Worm (Caenorhabditis elegans) whole organism, early embryonic: ENCODE results near the gene pot-1.

Source experiments
- B0310.2 ChIP-seq: sonication (generic microtip); optimal IDR thresholded peaks from 2 replicates; lab custom pipeline; 2016; ENCODE audit warnings: mild to moderate bottlenecking, missing genetic modification characterization, missing compliant biosample characterization
- F13C5.2 ChIP-seq: sonication (generic microtip); optimal IDR thresholded peaks from 2 replicates; lab custom pipeline; 2017; ENCODE audit warnings: mild to moderate bottlenecking, missing genetic modification characterization, inconsistent platforms, missing compliant biosample characterization
- aly-1 ChIP-seq: sonication (generic microtip); optimal IDR thresholded peaks from 2 replicates; lab custom pipeline; 2016; ENCODE audit warnings: missing genetic modification characterization, missing compliant biosample characterization
- ama-1 ChIP-seq: fragments of 150-350 bp; optimal IDR thresholded peaks from 2 replicates; lab custom pipeline; 2014
- ceh-13 ChIP-seq: fragments of 200-800 bp; sonication (Bioruptor generic); optimal IDR thresholded peaks from 2 replicates; lab custom pipeline; 2018; ENCODE audit warnings: mild to moderate bottlenecking, missing genetic modification characterization, missing compliant biosample characterization
- ceh-36 ChIP-seq: sonication (generic microtip); optimal IDR thresholded peaks from 2 replicates; lab custom pipeline; 2016; ENCODE audit warnings: missing genetic modification characterization, inconsistent platforms, missing compliant biosample characterization
- ets-7 ChIP-seq: sonication (generic microtip); optimal IDR thresholded peaks from 2 replicates; lab custom pipeline; 2016; ENCODE audit warnings: missing genotype, missing genetic modification characterization, missing compliant biosample characterization
- flt-1 ChIP-seq: fragments of 200-800 bp; sonication (Bioruptor generic); IDR thresholded peaks from 2 replicates; pipeline ENCODE4 v1.3.6; 2022; ENCODE audit warnings: missing genetic modification characterization, missing compliant biosample characterization
- hmbx-1 ChIP-seq: sonication (generic microtip); optimal IDR thresholded peaks from 2 replicates; lab custom pipeline; 2016; ENCODE audit warnings: mild to moderate bottlenecking, missing genetic modification characterization, missing compliant biosample characterization
- hmg-4 ChIP-seq: fragments of 200-800 bp; sonication (Bioruptor generic); optimal IDR thresholded peaks from 2 replicates; lab custom pipeline; 2018; ENCODE audit warnings: mild to moderate bottlenecking, missing genetic modification characterization, missing compliant biosample characterization
- hnd-1 ChIP-seq: sonication (generic microtip); optimal IDR thresholded peaks from 2 replicates; lab custom pipeline; 2016; ENCODE audit warnings: missing genetic modification characterization, missing compliant biosample characterization
- pes-1 ChIP-seq: fragments of 200-800 bp; sonication (Bioruptor generic); IDR thresholded peaks from 2 replicates; pipeline ENCODE4 v1.3.6; 2022; ENCODE audit warnings: missing genetic modification reagents, missing genetic modification characterization, missing compliant biosample characterization
- scrt-1 ChIP-seq: fragments of 200-800 bp; sonication (Bioruptor generic); IDR thresholded peaks from 2 replicates; pipeline ENCODE4 v1.3.6; 2022; ENCODE audit warnings: missing genetic modification characterization, missing compliant biosample characterization
- sea-1 ChIP-seq: fragments of 200-800 bp; sonication (Bioruptor generic); conservative IDR thresholded peaks from 2 replicates; pipeline ENCODE4 v1.3.6; 2022; ENCODE audit warnings: missing genetic modification characterization, missing compliant biosample characterization
- tbx-11 ChIP-seq: fragments of 200-800 bp; sonication (Bioruptor generic); IDR thresholded peaks from 2 replicates; pipeline ENCODE4 v1.3.6; 2022; ENCODE audit warnings: missing genetic modification characterization, missing compliant biosample characterization
- tbx-37 ChIP-seq: fragments of 200-800 bp; sonication (Bioruptor generic); conservative IDR thresholded peaks from 2 replicates; pipeline ENCODE4 v1.3.6; 2022; ENCODE audit warnings: missing genetic modification reagents, missing genetic modification characterization, missing compliant biosample characterization
- tra-4 ChIP-seq: sonication (generic microtip); optimal IDR thresholded peaks from 2 replicates; lab custom pipeline; 2017; ENCODE audit warnings: missing genetic modification characterization, missing compliant biosample characterization

Gene pot-1

ce11 chrIII:7133559-7133958, at the start of gene pot-1, which contains the start of gene ggtb-1:
Gene pot-1 (minus strand): TSS chrIII:7133678.
Gene ggtb-1 (plus strand): TSS chrIII:7133766.
- no peak for TF ChIP-seq sea-1 (GFP tag; lab: Robert Waterston, UW)
- no peak for TF ChIP-seq hmg-4
- TF ChIP-seq ceh-36 (tag; lab: Kevin White, UChicago): no peak

- TF ChIP-seq F13C5.2 (tag; lab: Kevin White, UChicago) (peak; percentile 38), tbx-11 (no peak), scrt-1 (GFP tag; lab: Robert Waterston, UW) (no peak)
Measured at ce11 chrIII:7181822-7182221, 48.3 kb upstream of the pot-1 start, which contains the start of gene epg-4. Gene epg-4 (plus strand): TSS chrIII:7182167.

- no peak for TF ChIP-seq tra-4 (tag; lab: Kevin White, UChicago)
- no peak for TF ChIP-seq sea-1 (GFP tag; lab: Robert Waterston, UW)
- TF ChIP-seq flt-1 (GFP tag; lab: Robert Waterston, UW): no peak
- no peak for TF ChIP-seq F13C5.2 (tag; lab: Kevin White, UChicago)
- TF ChIP-seq ceh-13 (GFP tag; lab: Kevin White, UChicago): no peak
Measured at ce11 chrIII:7180613-7181012, 47.1 kb upstream of the pot-1 start, which contains the start of gene ndab-2. Gene ndab-2 (plus strand): TSS chrIII:7180752.

ce11 chrIII:7179538-7180301, 46.2 kb upstream of the pot-1 start, which contains the start of the genes rps-14 and rpl-36:
Gene rps-14 (minus strand): TSS chrIII:7179588.
Gene rpl-36 (plus strand): TSS chrIII:7180251.
- TF ChIP-seq F13C5.2 (tag; lab: Kevin White, UChicago) (peak; percentile 71), tra-4 (tag; lab: Kevin White, UChicago) (no peak)

- TF ChIP-seq tbx-37: no peak
- TF ChIP-seq sea-1 (GFP tag; lab: Robert Waterston, UW): no peak
- no peak for TF ChIP-seq ama-1 (lab: Kevin White, UChicago)
- TF ChIP-seq scrt-1 (GFP tag; lab: Robert Waterston, UW): no peak
- TF ChIP-seq aly-1 (tag; lab: Kevin White, UChicago): no peak
- no peak for TF ChIP-seq ets-7
- TF ChIP-seq pes-1 (GFP tag; lab: Robert Waterston, UW): no peak
- no peak for TF ChIP-seq F13C5.2 (tag; lab: Kevin White, UChicago)
- no peak for TF ChIP-seq hmg-4
- no peak for TF ChIP-seq tbx-11
- TF ChIP-seq flt-1 (GFP tag; lab: Robert Waterston, UW): no peak
- TF ChIP-seq tra-4 (tag; lab: Kevin White, UChicago): no peak
- no peak for TF ChIP-seq ceh-13 (GFP tag; lab: Kevin White, UChicago)
- TF ChIP-seq ceh-36 (tag; lab: Kevin White, UChicago): no peak
- no peak for TF ChIP-seq B0310.2
- TF ChIP-seq hmbx-1 (tag; lab: Kevin White, UChicago): no peak
Measured at ce11 chrIII:7178497-7178896, 45.0 kb upstream of the pot-1 start.

- TF ChIP-seq tbx-11: no peak
- TF ChIP-seq ceh-13 (GFP tag; lab: Kevin White, UChicago): no peak
Measured at ce11 chrIII:7170090-7170489, 36.6 kb upstream of the pot-1 start.

ce11 chrIII:7167568-7167937, 34.1 kb upstream of the pot-1 start, which contains the start of gene acs-4:
Gene acs-4 (plus strand): TSS chrIII:7167838.
- TF ChIP-seq hmg-4 (no peak), pes-1 (GFP tag; lab: Robert Waterston, UW) (no peak), ceh-13 (GFP tag; lab: Kevin White, UChicago) (no peak), F13C5.2 (tag; lab: Kevin White, UChicago) (no peak), tra-4 (tag; lab: Kevin White, UChicago) (no peak), ama-1 (lab: Kevin White, UChicago) (no peak), flt-1 (GFP tag; lab: Robert Waterston, UW) (no peak), sea-1 (GFP tag; lab: Robert Waterston, UW) (no peak), hmbx-1 (tag; lab: Kevin White, UChicago) (no peak), tbx-11 (no peak), scrt-1 (GFP tag; lab: Robert Waterston, UW) (no peak), aly-1 (tag; lab: Kevin White, UChicago) (no peak), ceh-36 (tag; lab: Kevin White, UChicago) (no peak), ets-7 (no peak), tbx-37 (no peak), hnd-1 (tag; lab: Kevin White, UChicago) (no peak)

ce11 chrIII:7166664-7167567, 33.4 kb upstream of the pot-1 start:
- no peak for TF ChIP-seq aly-1 (tag; lab: Kevin White, UChicago)
- TF ChIP-seq ceh-13 (GFP tag; lab: Kevin White, UChicago): no peak
- TF ChIP-seq ets-7: no peak
- no peak for TF ChIP-seq tra-4 (tag; lab: Kevin White, UChicago)
- TF ChIP-seq tbx-11: no peak
- no peak for TF ChIP-seq ama-1 (lab: Kevin White, UChicago)
- no peak for TF ChIP-seq ceh-36 (tag; lab: Kevin White, UChicago)
